Worm (Caenorhabditis elegans) whole organism, L4 larva: ENCODE measurements around the gene prmt-1.

ENCODE experiments used
- ama-1 ChIP-seq: fragments of 150-350 bp; optimal IDR thresholded peaks from 2 replicates; lab custom pipeline; 2014; ENCODE audit warnings: inconsistent platforms, mixed read lengths
- duxl-1 ChIP-seq: sonication (generic microtip); optimal IDR thresholded peaks from 2 replicates; lab custom pipeline; 2016; ENCODE audit warnings: mild to moderate bottlenecking, missing genetic modification characterization, moderate library complexity, missing compliant biosample characterization; ENCODE audit not compliant: poor library complexity
- egl-27 ChIP-seq: sonication (generic microtip); optimal IDR thresholded peaks from 3 replicates; lab custom pipeline; 2017; ENCODE audit warnings: missing biosample characterization, missing genetic modification reagents, missing genetic modification characterization
- egl-43 ChIP-seq: fragments of 200-800 bp; sonication (Bioruptor generic); IDR thresholded peaks from 2 replicates; pipeline ENCODE4 v1.3.6; 2022; ENCODE audit warnings: missing genetic modification reagents, missing genetic modification characterization, missing compliant biosample characterization
- fos-1 ChIP-seq: fragments of 150-350 bp; optimal IDR thresholded peaks from 2 replicates; lab custom pipeline; 2014; ENCODE audit warnings: missing biosample characterization, missing genetic modification characterization
- lin-39 ChIP-seq: fragments of 150-350 bp; optimal IDR thresholded peaks from 2 replicates; lab custom pipeline; 2014; ENCODE audit warnings: missing biosample characterization, missing genetic modification reagents, missing genetic modification characterization
- nhr-11 ChIP-seq: fragments of 150-350 bp; optimal IDR thresholded peaks from 2 replicates; lab custom pipeline; 2014; ENCODE audit warnings: missing biosample characterization, missing genetic modification characterization
- nhr-25 ChIP-seq: sonication (generic microtip); optimal IDR thresholded peaks from 2 replicates; lab custom pipeline; 2017; ENCODE audit warnings: missing genetic modification characterization, mild to moderate bottlenecking, missing compliant biosample characterization, antibody characterized with exemption, moderate library complexity, borderline replicate concordance; ENCODE audit not compliant: insufficient read depth
- unc-130 ChIP-seq: sonication (generic microtip); optimal IDR thresholded peaks from 2 replicates; lab custom pipeline; 2016; ENCODE audit warnings: missing genetic modification reagents, missing genetic modification characterization, missing compliant biosample characterization

DNA sequence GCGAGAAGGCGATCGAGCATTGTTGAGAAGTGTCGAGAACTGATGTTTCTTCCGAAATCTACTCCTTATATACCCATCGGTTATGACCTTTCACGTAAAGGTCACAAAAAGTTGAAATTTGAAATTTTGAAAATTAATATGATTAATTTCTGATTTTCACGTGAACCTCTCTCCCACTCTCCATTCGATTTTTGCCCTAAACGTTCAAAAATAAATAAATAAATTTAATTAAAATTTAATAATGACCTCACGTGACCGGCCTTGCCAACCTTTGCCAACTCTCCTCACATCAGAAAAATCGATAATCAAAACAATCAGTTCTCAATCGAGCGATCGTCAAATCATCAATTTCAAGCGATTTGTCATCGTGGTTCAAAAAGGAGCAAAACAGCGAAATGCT, 47.9 kb upstream of the prmt-1 start, which contains the start of gene Y113G7C.1:
- TF ChIP-seq egl-27, result no peak
- TF ChIP-seq duxl-1, result no peak
- no peak for TF ChIP-seq ama-1
- no peak for TF ChIP-seq nhr-11 (tag; lab: Kevin White, UChicago)
- no peak for TF ChIP-seq nhr-25 (tag; lab: Kevin White, UChicago)
- TF ChIP-seq fos-1 (tag; lab: Kevin White, UChicago), result no peak
- no peak for TF ChIP-seq unc-130 (GFP tag; lab: Kevin White, UChicago)
- TF ChIP-seq lin-39 (tag; lab: Kevin White, UChicago), result no peak
- no peak for TF ChIP-seq egl-43
